Worm (Caenorhabditis elegans): ENCODE results near the gene lab-2.

The lab-2 gene

ce11 chrIII:7369394-7370024, 40.1 kb upstream of the lab-2 start:
- TF ChIP-seq elt-3 (tag; optimal IDR thresholded peaks at IDR 0.05) (peak in 1 of 6 experiments; percentile 10), irx-1 (tag; optimal IDR thresholded peaks at IDR 0.05) (no peak), elt-2 (tag; optimal IDR thresholded peaks at IDR 0.05) (no peak), lin-35 (GFP tag; optimal IDR thresholded peaks at IDR 0.05) (peak in 1 of 2 experiments; percentile 16), nhr-47 (tag; optimal IDR thresholded peaks at IDR 0.05) (peak; percentile 49), nhr-85 (tag) (no peak), F16B12.6 (tag; optimal IDR thresholded peaks at IDR 0.05) (no peak), egl-13 (tag; optimal IDR thresholded peaks at IDR 0.05) (no peak), nhr-71 (tag; optimal IDR thresholded peaks at IDR 0.05) (peak; percentile 28), fos-1 (tag; optimal IDR thresholded peaks at IDR 0.05) (no peak), fkh-8 (tag; optimal IDR thresholded peaks at IDR 0.05) (no peak), nhr-28 (tag; optimal IDR thresholded peaks at IDR 0.05) (no peak), lin-39 (tag; optimal IDR thresholded peaks at IDR 0.05) (peak; percentile 12), ztf-4 (tag; optimal IDR thresholded peaks at IDR 0.05) (no peak), snpc-4 (tag; optimal IDR thresholded peaks at IDR 0.05) (no peak), pag-3 (tag; optimal IDR thresholded peaks at IDR 0.05; ENCODE audit: borderline replicate concordance, insufficient read depth) (no peak), dpl-1 (GFP tag; optimal IDR thresholded peaks at IDR 0.05) (no peak), rnt-1 (tag; optimal IDR thresholded peaks at IDR 0.05) (no peak), lin-14 (GFP tag; optimal IDR thresholded peaks at IDR 0.05) (no peak), ets-5 (GFP tag; IDR thresholded peaks at IDR 0.05) (no peak), efl-1 (optimal IDR thresholded peaks at IDR 0.05) (no peak), efl-1 (GFP tag; optimal IDR thresholded peaks at IDR 0.05 in 1 of 2) (peak in 1 of 2 experiments; percentile 1), tbx-2 (tag; optimal IDR thresholded peaks at IDR 0.05) (no peak), tlp-1 (tag; optimal IDR thresholded peaks at IDR 0.05) (no peak), nhr-90 (tag; optimal IDR thresholded peaks at IDR 0.05; ENCODE audit: poor library complexity) (peak; percentile 53), xbp-1 (tag; optimal IDR thresholded peaks at IDR 0.05) (no peak), egl-27 (tag; optimal IDR thresholded peaks at IDR 0.05) (no peak), nhr-19 (GFP tag; conservative IDR thresholded peaks at IDR 0.05) (no peak), C34B4.2 (tag; optimal IDR thresholded peaks at IDR 0.05) (no peak), skn-1 (tag; optimal IDR thresholded peaks at IDR 0.05) (no peak), isw-1 (GFP tag; IDR thresholded peaks at IDR 0.05) (no peak), lsy-2 (tag; optimal IDR thresholded peaks at IDR 0.05) (peak in 1 of 2 experiments; percentile 20), unc-98 (GFP tag; IDR thresholded peaks at IDR 0.05) (no peak), pax-3 (tag; optimal IDR thresholded peaks at IDR 0.05) (no peak), dsc-1 (tag; optimal IDR thresholded peaks at IDR 0.05) (no peak), unc-30 (tag; optimal IDR thresholded peaks at IDR 0.05) (no peak), snu-23 (GFP tag; optimal IDR thresholded peaks at IDR 0.05) (no peak), ceh-90 (tag; optimal IDR thresholded peaks at IDR 0.05) (no peak)

- TF ChIP-seq aly-2 (tag; optimal IDR thresholded peaks at IDR 0.05): no peak
- TF ChIP-seq sup-37 (GFP tag; optimal IDR thresholded peaks at IDR 0.05): no peak
- no peak for TF ChIP-seq ceh-82 (tag; optimal IDR thresholded peaks at IDR 0.05)
- TF ChIP-seq nhr-84 (tag; optimal IDR thresholded peaks at IDR 0.05): no peak
- no peak for TF ChIP-seq tbx-2 (tag; optimal IDR thresholded peaks at IDR 0.05)
- no peak for TF ChIP-seq hlh-4 (tag; optimal IDR thresholded peaks at IDR 0.05)
- TF ChIP-seq nhr-85 (tag): no peak
- TF ChIP-seq ztf-4 (tag; optimal IDR thresholded peaks at IDR 0.05): no peak
Measured at ce11 chrIII:7367012-7367760, 37.8 kb upstream of the lab-2 start, which contains the start of the genes T20B12.5 and T20B12.4. Gene T20B12.5, minus strand, starts transcription at chrIII:7367112. Gene T20B12.4, plus strand, starts transcription at chrIII:7367710.
